Worm (Caenorhabditis elegans) whole organism, L3 larva: Measurements from ENCODE around the gene ttr-43.

ENCODE experiments used
- ceh-9 ChIP-seq: sonication (generic microtip); optimal IDR thresholded peaks from 2 replicates; lab custom pipeline; 2018; ENCODE audit warnings: missing biosample characterization, missing genetic modification characterization
- egl-27 ChIP-seq: sonication (generic microtip); optimal IDR thresholded peaks from 4 replicates; lab custom pipeline; 2017; ENCODE audit warnings: missing biosample characterization, missing genetic modification reagents, missing genetic modification characterization
- elt-1 ChIP-seq: fragments of 150-350 bp; optimal IDR thresholded peaks from 2 replicates; lab custom pipeline; 2014; ENCODE audit warnings: missing biosample characterization, missing genetic modification characterization
- elt-2 ChIP-seq: sonication (generic microtip); optimal IDR thresholded peaks from 2 replicates; lab custom pipeline; 2016; ENCODE audit warnings: missing genetic modification reagents, mild to moderate bottlenecking, missing genetic modification characterization, missing compliant biosample characterization
- fkh-10 ChIP-seq: sonication (generic microtip); optimal IDR thresholded peaks from 2 replicates; lab custom pipeline; 2017; ENCODE audit warnings: missing biosample characterization, missing genetic modification reagents, missing genetic modification characterization
- nhr-237 ChIP-seq: fragments of 150-350 bp; optimal IDR thresholded peaks from 2 replicates; lab custom pipeline; 2014; ENCODE audit warnings: missing biosample characterization, missing genetic modification characterization
- nhr-77 ChIP-seq: fragments of 150-350 bp; optimal IDR thresholded peaks from 2 replicates; lab custom pipeline; 2014; ENCODE audit warnings: missing biosample characterization, missing genetic modification characterization
- pha-4 ChIP-seq: fragments of 150-350 bp; optimal IDR thresholded peaks from 2 replicates; lab custom pipeline; 2014; ENCODE audit warnings: missing biosample characterization, missing genetic modification reagents, missing genetic modification characterization
- pqm-1 ChIP-seq: fragments of 150-350 bp; optimal IDR thresholded peaks from 2 replicates; lab custom pipeline; 2017; ENCODE audit warnings: missing biosample characterization, missing genetic modification characterization, inconsistent platforms
- unc-62 ChIP-seq: fragments of 150-350 bp; sonication (generic microtip); optimal IDR thresholded peaks from 4 replicates; lab custom pipeline; 2014; ENCODE audit warnings: missing biosample characterization, missing genetic modification reagents, missing genetic modification characterization
- ztf-11 ChIP-seq: fragments of 150-350 bp; optimal IDR thresholded peaks from 2 replicates; lab custom pipeline; 2014; ENCODE audit warnings: missing biosample characterization, missing genetic modification characterization

DNA sequence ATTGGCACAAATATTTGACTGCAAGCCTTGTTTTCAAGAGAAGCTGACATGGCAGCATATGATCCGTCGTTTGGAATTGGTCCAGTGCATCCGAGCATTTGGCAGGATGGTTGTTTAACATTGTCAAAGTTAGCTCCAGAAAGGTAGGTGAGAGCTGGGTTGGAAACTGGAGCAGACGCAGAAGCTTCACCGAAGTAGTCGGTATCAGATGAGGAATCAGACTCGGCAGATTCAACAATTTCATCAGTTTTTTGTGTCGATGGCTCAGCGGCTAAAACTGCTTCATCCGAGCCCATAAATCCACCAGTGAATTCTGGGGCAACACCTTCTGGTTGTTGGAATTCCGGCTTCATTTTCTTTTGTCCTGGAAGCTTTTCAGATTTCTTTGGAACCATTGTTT is 40.9 kb downstream of the ttr-43 start:
- TF ChIP-seq elt-1 (tag; lab: Kevin White, UChicago) (no peak), nhr-77 (tag; lab: Kevin White, UChicago) (no peak), pqm-1 (tag; lab: Kevin White, UChicago) (no peak), elt-2 (tag; lab: Kevin White, UChicago) (no peak), unc-62 (GFP tag; lab: Kevin White, UChicago) (no peak), egl-27 (tag; lab: Kevin White, UChicago) (no peak), ceh-9 (tag; lab: Kevin White, UChicago) (no peak), fkh-10 (no peak), ztf-11 (tag; lab: Kevin White, UChicago) (no peak), nhr-237 (tag; lab: Kevin White, UChicago) (no peak), pha-4 (no peak)
